Fruit fly (Drosophila melanogaster) whole organism, embryonic: ENCODE measurements around the gene CG10254.

Source experiments
- CG11085 ChIP-seq: fragments of 200-800 bp; sonication (Bioruptor generic); IDR thresholded peaks from 2 replicates; pipeline ENCODE4 v1.3.6; 2022; ENCODE audit warnings: missing biosample characterization, missing genetic modification characterization
- CG14014 ChIP-seq: fragments of 200-800 bp; sonication (Bioruptor generic); IDR thresholded peaks from 2 replicates; pipeline ENCODE4 v1.3.6; 2022; ENCODE audit warnings: missing biosample characterization, missing genetic modification characterization
- CG1529 ChIP-seq: fragments of 200-800 bp; sonication (Bioruptor generic); optimal IDR thresholded peaks from 3 replicates; lab custom pipeline; 2018; ENCODE audit warnings: missing biosample characterization, missing genetic modification characterization
- CG2889 ChIP-seq: fragments of 200-800 bp; sonication (Bioruptor generic); IDR thresholded peaks from 3 replicates; pipeline ENCODE4 v1.3.6; 2022; ENCODE audit warnings: missing biosample characterization, missing genetic modification characterization
- CG34224 ChIP-seq: fragments of 200-800 bp; sonication (Bioruptor generic); IDR thresholded peaks from 3 replicates; pipeline ENCODE4 v1.3.6; 2022; ENCODE audit warnings: missing biosample characterization, missing genetic modification characterization; ENCODE audit not compliant: partially characterized antibody
- Elba2 ChIP-seq: fragments of 200-800 bp; sonication (Bioruptor generic); optimal IDR thresholded peaks from 3 replicates; lab custom pipeline; 2016; ENCODE audit warnings: missing biosample characterization, missing genetic modification characterization
- Lpt ChIP-seq: fragments of >200 bp; optimal IDR thresholded peaks from 2 replicates; lab custom pipeline; 2018; ENCODE audit warnings: missing biosample characterization, missing genetic modification characterization
- NC2β ChIP-seq: fragments of 200-800 bp; sonication (Bioruptor generic); optimal IDR thresholded peaks from 2 replicates; lab custom pipeline; 2016; ENCODE audit warnings: missing biosample characterization, missing genetic modification characterization
- esg ChIP-seq: fragments of 200-800 bp; sonication (Bioruptor generic); conservative IDR thresholded peaks from 2 replicates; pipeline ENCODE4 v1.3.6; 2022; ENCODE audit warnings: missing biosample characterization, missing genetic modification characterization
- h ChIP-seq: fragments of >200 bp; optimal IDR thresholded peaks from 2 replicates; lab custom pipeline; 2017
- nmo ChIP-seq: fragments of 200-800 bp; sonication (Bioruptor generic); optimal IDR thresholded peaks from 2 replicates; lab custom pipeline; 2018; ENCODE audit warnings: missing biosample characterization, mild to moderate bottlenecking, missing genetic modification characterization, moderate library complexity
- sob ChIP-seq: fragments of 200-800 bp; sonication (Bioruptor generic); IDR thresholded peaks from 2 replicates; pipeline ENCODE4 v1.3.6; 2022; ENCODE audit warnings: missing biosample characterization, missing genetic modification characterization
- usp ChIP-seq: fragments of >200 bp; optimal IDR thresholded peaks from 2 replicates; lab custom pipeline; 2017; ENCODE audit warnings: missing biosample characterization, missing genetic modification characterization
- zfh2 ChIP-seq: fragments of 200-800 bp; sonication (Bioruptor generic); optimal IDR thresholded peaks from 2 replicates; lab custom pipeline; 2016; ENCODE audit warnings: missing biosample characterization, missing genetic modification characterization

dm6 chr3R:23686924-23687323 lies 7.9 kb downstream of the CG10254 start:
- TF ChIP-seq NC2β (GFP tag; lab: Kevin White, UChicago) (no peak), h (lab: Kevin White, UChicago) (no peak), Elba2 (no peak), CG34224 (no peak), esg (GFP tag; lab: Robert Waterston, UW) (no peak), CG2889 (GFP tag; lab: Robert Waterston, UW) (no peak), nmo (GFP tag; lab: Kevin White, UChicago) (no peak), CG11085 (GFP tag; lab: Robert Waterston, UW) (no peak), Lpt (no peak), CG14014 (GFP tag; lab: Robert Waterston, UW) (no peak), zfh2 (GFP tag; lab: Kevin White, UChicago) (no peak), sob (no peak), CG1529 (no peak), usp (GFP tag; lab: Kevin White, UChicago) (no peak)
